Fruit fly (Drosophila melanogaster) whole organism, embryonic: ENCODE results near the gene CG13407.

Source experiments
- Ada2b ChIP-seq: fragments of 200-800 bp; sonication (Bioruptor generic); IDR thresholded peaks from 2 replicates; pipeline ENCODE4 v1.3.6; 2022; ENCODE audit warnings: missing biosample characterization, missing genetic modification characterization
- Bgb ChIP-seq: fragments of 200-800 bp; sonication (Bioruptor generic); IDR thresholded peaks from 2 replicates; pipeline ENCODE4 v1.3.6; 2022; ENCODE audit warnings: missing biosample characterization, missing genetic modification characterization; ENCODE audit not compliant: partially characterized antibody
- CG10274 ChIP-seq: fragments of 200-800 bp; sonication (Bioruptor generic); optimal IDR thresholded peaks from 3 replicates; lab custom pipeline; 2017; ENCODE audit warnings: missing biosample characterization, mild to moderate bottlenecking, missing genetic modification characterization
- CG10321 ChIP-seq: fragments of 200-800 bp; sonication (Bioruptor generic); IDR thresholded peaks from 2 replicates; pipeline ENCODE4 v1.3.6; 2022; ENCODE audit warnings: missing biosample characterization, missing genetic modification characterization
- CG10366 ChIP-seq: fragments of 200-800 bp; sonication (Bioruptor generic); IDR thresholded peaks from 2 replicates; pipeline ENCODE4 v1.3.6; 2022; ENCODE audit warnings: missing biosample characterization, missing genetic modification characterization
- CG10543 ChIP-seq: fragments of 200-800 bp; sonication (Bioruptor generic); optimal IDR thresholded peaks from 3 replicates; lab custom pipeline; 2017; ENCODE audit warnings: missing biosample characterization, mild to moderate bottlenecking, missing genetic modification characterization, moderate library complexity
- CG11560 ChIP-seq: fragments of 200-800 bp; sonication (Bioruptor generic); IDR thresholded peaks from 3 replicates; pipeline ENCODE4 v1.3.6; 2022; ENCODE audit warnings: missing biosample characterization, missing genetic modification characterization
- CG12769 ChIP-seq: fragments of 200-800 bp; sonication (Bioruptor generic); optimal IDR thresholded peaks from 2 replicates; lab custom pipeline; 2019; ENCODE audit warnings: missing biosample characterization, mild to moderate bottlenecking, missing genetic modification characterization, moderate library complexity
- CG13287 ChIP-seq: fragments of 200-800 bp; sonication (Bioruptor generic); IDR thresholded peaks from 2 replicates; pipeline ENCODE4 v1.3.6; 2022; ENCODE audit warnings: missing biosample characterization, missing genetic modification characterization; ENCODE audit not compliant: partially characterized antibody
- CG17568 ChIP-seq: fragments of 200-800 bp; sonication (Bioruptor generic); optimal IDR thresholded peaks from 2 replicates; lab custom pipeline; 2018; ENCODE audit warnings: missing biosample characterization, mild to moderate bottlenecking, missing genetic modification characterization, moderate library complexity
- CG2199 ChIP-seq: fragments of 200-800 bp; sonication (Bioruptor generic); IDR thresholded peaks from 3 replicates; pipeline ENCODE4 v1.3.6; 2022; ENCODE audit warnings: missing biosample characterization, missing genetic modification characterization
- CG31224 ChIP-seq: fragments of 200-800 bp; sonication (Bioruptor generic); IDR thresholded peaks from 2 replicates; pipeline ENCODE4 v1.3.6; 2022; ENCODE audit warnings: missing biosample characterization, missing genetic modification characterization
- CG3847 ChIP-seq: fragments of 200-800 bp; sonication (Bioruptor generic); IDR thresholded peaks from 2 replicates; pipeline ENCODE4 v1.3.6; 2022; ENCODE audit warnings: missing biosample characterization, missing genetic modification characterization
- CG3995 ChIP-seq: fragments of 200-800 bp; sonication (Bioruptor generic); optimal IDR thresholded peaks from 3 replicates; lab custom pipeline; 2016; ENCODE audit warnings: missing biosample characterization, missing genetic modification characterization
- CG6791 ChIP-seq: fragments of 200-800 bp; sonication (Bioruptor generic); IDR thresholded peaks from 3 replicates; pipeline ENCODE4 v1.3.6; 2022; ENCODE audit warnings: missing biosample characterization, missing genetic modification characterization; ENCODE audit not compliant: partially characterized antibody
- CG8478 ChIP-seq: fragments of >200 bp; optimal IDR thresholded peaks from 2 replicates; lab custom pipeline; 2018
- CG8944 ChIP-seq: fragments of 200-800 bp; sonication (Bioruptor generic); optimal IDR thresholded peaks from 3 replicates; lab custom pipeline; 2016; ENCODE audit warnings: missing biosample characterization, missing genetic modification characterization
- CHES-1-like ChIP-seq: fragments of 200-800 bp; sonication (Bioruptor generic); optimal IDR thresholded peaks from 2 replicates; lab custom pipeline; 2016; ENCODE audit warnings: missing biosample characterization, missing genetic modification characterization
- CTCF ChIP-seq: fragments of 200-800 bp; sonication (Bioruptor generic); optimal IDR thresholded peaks from 2 replicates; lab custom pipeline; 2017; ENCODE audit warnings: missing biosample characterization, mild to moderate bottlenecking, missing genetic modification characterization, moderate library complexity
- CrebB ChIP-seq: fragments of 200-800 bp; sonication (Bioruptor generic); optimal IDR thresholded peaks from 3 replicates; lab custom pipeline; 2018; ENCODE audit warnings: missing biosample characterization, mild to moderate bottlenecking, missing genetic modification characterization
- ERR ChIP-seq: fragments of 200-800 bp; sonication (Bioruptor generic); optimal IDR thresholded peaks from 2 replicates; lab custom pipeline; 2016; ENCODE audit warnings: missing biosample characterization, missing genetic modification characterization
- Eip74EF ChIP-seq, 2 experiments: fragments of 200-800 bp in 1 of 2; fragments of >200 bp in 1 of 2; sonication (Bioruptor generic) in 1 of 2; optimal IDR thresholded peaks; 2 replicates each; lab custom pipeline; 2017 to 2019; ENCODE audit warnings: missing biosample characterization in 2 of 2, missing genetic modification characterization in 2 of 2, mild to moderate bottlenecking in 1 of 2, moderate library complexity in 1 of 2
- H15 ChIP-seq: fragments of 200-800 bp; sonication (Bioruptor generic); IDR thresholded peaks from 3 replicates; pipeline ENCODE4 v1.3.6; 2022; ENCODE audit warnings: missing biosample characterization, missing genetic modification characterization
- H2.0 ChIP-seq: fragments of 200-800 bp; sonication (Bioruptor generic); IDR thresholded peaks from 2 replicates; pipeline ENCODE4 v1.3.6; 2022; ENCODE audit warnings: missing biosample characterization, missing genetic modification characterization
- HHEX ChIP-seq: fragments of 200-800 bp; sonication (Bioruptor generic); optimal IDR thresholded peaks from 3 replicates; lab custom pipeline; 2017; ENCODE audit warnings: missing biosample characterization, mild to moderate bottlenecking, missing genetic modification characterization, missing genetic modification reagents
- Kr ChIP-seq: fragments of 200-800 bp; sonication (Bioruptor generic); optimal IDR thresholded peaks from 2 replicates; lab custom pipeline; 2017; ENCODE audit warnings: missing biosample characterization, mild to moderate bottlenecking, missing genetic modification characterization
- MTF-1 ChIP-seq: fragments of 200-800 bp; sonication (Bioruptor generic); optimal IDR thresholded peaks from 2 replicates; lab custom pipeline; 2018; ENCODE audit warnings: missing biosample characterization, mild to moderate bottlenecking, missing genetic modification characterization, borderline replicate concordance
- Nf-YB ChIP-seq: fragments of 200-800 bp; sonication (Bioruptor generic); optimal IDR thresholded peaks from 3 replicates; lab custom pipeline; 2019; ENCODE audit warnings: missing biosample characterization, mild to moderate bottlenecking, missing genetic modification characterization, moderate library complexity
- NfI ChIP-seq: fragments of 200-800 bp; sonication (Bioruptor generic); optimal IDR thresholded peaks from 3 replicates; lab custom pipeline; 2018; ENCODE audit warnings: missing biosample characterization, mild to moderate bottlenecking, missing genetic modification characterization, moderate library complexity
- Oaz ChIP-seq: fragments of 200-800 bp; sonication (Bioruptor generic); IDR thresholded peaks from 2 replicates; pipeline ENCODE4 v1.3.6; 2022; ENCODE audit warnings: missing biosample characterization, missing genetic modification characterization
- Pdp1 ChIP-seq, 2 experiments: fragments of 200-800 bp; sonication (Bioruptor generic); optimal IDR thresholded peaks; 3 replicates each; lab custom pipeline; 2016; ENCODE audit warnings: missing biosample characterization in 2 of 2, missing genetic modification characterization in 2 of 2, mild to moderate bottlenecking in 1 of 2, moderate library complexity in 1 of 2
- Six4 ChIP-seq: fragments of 200-800 bp; sonication (Bioruptor generic); optimal IDR thresholded peaks from 2 replicates; lab custom pipeline; 2016; ENCODE audit warnings: missing biosample characterization, missing genetic modification characterization
- btn ChIP-seq: fragments of 200-800 bp; sonication (Bioruptor generic); optimal IDR thresholded peaks from 2 replicates; lab custom pipeline; 2016; ENCODE audit warnings: missing biosample characterization, missing genetic modification characterization
- cad ChIP-seq: fragments of >200 bp; optimal IDR thresholded peaks from 2 replicates; lab custom pipeline; 2017; ENCODE audit warnings: missing biosample characterization, missing genetic modification characterization
- caup ChIP-seq: fragments of 200-800 bp; sonication (Bioruptor generic); optimal IDR thresholded peaks from 3 replicates; lab custom pipeline; 2017; ENCODE audit warnings: missing biosample characterization, mild to moderate bottlenecking, missing genetic modification characterization, moderate library complexity; ENCODE audit not compliant: severe bottlenecking
- emc ChIP-seq: fragments of 200-800 bp; sonication (Bioruptor generic); optimal IDR thresholded peaks from 2 replicates; lab custom pipeline; 2016; ENCODE audit warnings: missing biosample characterization, missing genetic modification characterization
- gsb-n ChIP-seq: fragments of 200-800 bp; sonication (Bioruptor generic); optimal IDR thresholded peaks from 3 replicates; lab custom pipeline; 2018; ENCODE audit warnings: missing biosample characterization, mild to moderate bottlenecking, missing genetic modification characterization
- hbn ChIP-seq: fragments of 200-800 bp; sonication (Bioruptor generic); IDR thresholded peaks from 2 replicates; pipeline ENCODE4 v1.3.6; 2022; ENCODE audit warnings: missing biosample characterization, missing genetic modification characterization; ENCODE audit not compliant: partially characterized antibody
- jumu ChIP-seq: fragments of 200-800 bp; sonication (Bioruptor generic); optimal IDR thresholded peaks from 3 replicates; lab custom pipeline; 2016; ENCODE audit warnings: missing biosample characterization, missing genetic modification characterization
- knrl ChIP-seq: fragments of 200-800 bp; sonication (Bioruptor generic); IDR thresholded peaks from 3 replicates; pipeline ENCODE4 v1.3.6; 2022; ENCODE audit warnings: missing biosample characterization, missing genetic modification characterization; ENCODE audit not compliant: partially characterized antibody
- nom ChIP-seq: fragments of 200-800 bp; sonication (Bioruptor generic); optimal IDR thresholded peaks from 2 replicates; lab custom pipeline; 2017; ENCODE audit warnings: missing biosample characterization, missing genetic modification characterization, mild to moderate bottlenecking, moderate library complexity, missing genetic modification reagents
- onecut ChIP-seq: fragments of 200-800 bp; sonication (Bioruptor generic); IDR thresholded peaks from 2 replicates; pipeline ENCODE4 v1.3.6; 2022; ENCODE audit warnings: missing biosample characterization, missing genetic modification characterization
- pfk ChIP-seq: fragments of 200-800 bp; sonication (Bioruptor generic); optimal IDR thresholded peaks from 2 replicates; lab custom pipeline; 2018; ENCODE audit warnings: missing biosample characterization, mild to moderate bottlenecking, missing genetic modification characterization, moderate library complexity
- pho ChIP-seq: fragments of 200-800 bp; sonication (Bioruptor generic); optimal IDR thresholded peaks from 2 replicates; lab custom pipeline; 2016; ENCODE audit warnings: missing biosample characterization, missing genetic modification characterization
- phol ChIP-seq: fragments of 200-800 bp; sonication (Bioruptor generic); optimal IDR thresholded peaks from 3 replicates; lab custom pipeline; 2018; ENCODE audit warnings: missing biosample characterization, mild to moderate bottlenecking, missing genetic modification characterization, moderate library complexity
- ro ChIP-seq: fragments of 200-800 bp; sonication (Bioruptor generic); IDR thresholded peaks from 2 replicates; pipeline ENCODE4 v1.3.6; 2022; ENCODE audit warnings: missing biosample characterization, missing genetic modification characterization
- shn ChIP-seq: fragments of 200-800 bp; sonication (Bioruptor generic); optimal IDR thresholded peaks from 3 replicates; lab custom pipeline; 2016; ENCODE audit warnings: missing biosample characterization, missing genetic modification characterization
- stwl ChIP-seq: fragments of 200-800 bp; sonication (Bioruptor generic); optimal IDR thresholded peaks from 3 replicates; lab custom pipeline; 2018; ENCODE audit warnings: missing biosample characterization, mild to moderate bottlenecking, missing genetic modification characterization, moderate library complexity
- tup ChIP-seq: fragments of 200-800 bp; sonication (Bioruptor generic); optimal IDR thresholded peaks from 2 replicates; lab custom pipeline; 2016; ENCODE audit warnings: missing biosample characterization, mild to moderate bottlenecking, missing genetic modification characterization, moderate library complexity
- wek ChIP-seq: fragments of 200-800 bp; sonication (Bioruptor generic); optimal IDR thresholded peaks from 3 replicates; lab custom pipeline; 2018; ENCODE audit warnings: missing biosample characterization, mild to moderate bottlenecking, missing genetic modification characterization, moderate library complexity

Gene CG13407

dm6 chr3R:22133337-22134014 lies 30.3 kb downstream of the CG13407 start, which contains the start of gene SKIP (continued):
- TF ChIP-seq pho (GFP tag; lab: Kevin White, UChicago): peak; percentile 27
- TF ChIP-seq shn (GFP tag; lab: Kevin White, UChicago): no peak
- TF ChIP-seq CG10366 (GFP tag; lab: Robert Waterston, UW): no peak
- no peak for TF ChIP-seq nom (GFP tag; lab: Kevin White, UChicago)
- no peak for TF ChIP-seq jumu
- no peak for TF ChIP-seq cad (GFP tag; lab: Kevin White, UChicago)
- TF ChIP-seq phol: no peak
- no peak for TF ChIP-seq CG3847 (GFP tag; lab: Robert Waterston, UW)
- no peak for TF ChIP-seq Ada2b (GFP tag; lab: Robert Waterston, UW)
- no peak for TF ChIP-seq CG11560 (tag; lab: Robert Waterston, UW)
- peak; percentile 29 for TF ChIP-seq CHES-1-like (GFP tag; lab: Kevin White, UChicago)
- TF ChIP-seq Pdp1 (GFP tag; optimal IDR thresholded peaks at IDR 0.05; lab: Kevin White, UChicago): peak in 1 of 2 experiments; percentile 30
- TF ChIP-seq Kr (GFP tag; lab: Kevin White, UChicago): no peak
- TF ChIP-seq HHEX (GFP tag; lab: Kevin White, UChicago): peak; percentile 24
- peak; percentile 76 for TF ChIP-seq caup
- peak; percentile 2 for TF ChIP-seq ERR (GFP tag; lab: Kevin White, UChicago)
- TF ChIP-seq stwl (tag; lab: Kevin White, UChicago): peak; percentile 98
- TF ChIP-seq hbn (GFP tag; lab: Robert Waterston, UW): no peak
- no peak for TF ChIP-seq ro (GFP tag; lab: Robert Waterston, UW)
- TF ChIP-seq CG10274: no peak
- peak; percentile 29 for TF ChIP-seq MTF-1
- no peak for TF ChIP-seq emc (GFP tag; lab: Kevin White, UChicago)
- TF ChIP-seq CG8478 (lab: Kevin White, UChicago): no peak
- no peak for TF ChIP-seq H2.0
- TF ChIP-seq CG31224 (GFP tag; lab: Robert Waterston, UW): no peak
- peak in 1 of 2 experiments; percentile 2 for TF ChIP-seq Eip74EF (GFP tag; optimal IDR thresholded peaks at IDR 0.05; lab: Kevin White, UChicago)
- no peak for TF ChIP-seq H15 (GFP tag; lab: Robert Waterston, UW)
- peak; percentile 45; the same call in 1 of the 3 replicates for TF ChIP-seq knrl (GFP tag; lab: Robert Waterston, UW)
- peak; percentile 41 for TF ChIP-seq CrebB
- TF ChIP-seq CG2199: peak; percentile 74; the same call in 2 of the 3 replicates
- TF ChIP-seq tup (GFP tag; lab: Kevin White, UChicago): no peak
- TF ChIP-seq pfk (GFP tag; lab: Kevin White, UChicago): no peak
- peak; percentile 35; the same call in 1 of the 2 replicates for TF ChIP-seq CG10321 (GFP tag; lab: Robert Waterston, UW)
- peak; percentile 12 for TF ChIP-seq Six4
- TF ChIP-seq wek (GFP tag; lab: Kevin White, UChicago): no peak
- TF ChIP-seq CG8944: peak; percentile 12
- TF ChIP-seq CG12769 (tag; lab: Kevin White, UChicago): peak; percentile 20
- TF ChIP-seq CG6791: no peak
- TF ChIP-seq CTCF (GFP tag; lab: Kevin White, UChicago): peak; percentile 9
- no peak for TF ChIP-seq Nf-YB (GFP tag; lab: Kevin White, UChicago)
- TF ChIP-seq CG13287 (GFP tag; lab: Robert Waterston, UW): peak; percentile 60
- peak; percentile 34; the same call in 1 of the 2 replicates for TF ChIP-seq onecut
- peak; percentile 67 for TF ChIP-seq Bgb
- TF ChIP-seq Oaz (GFP tag; lab: Robert Waterston, UW): no peak
- no peak for TF ChIP-seq CG3995 (GFP tag; lab: Kevin White, UChicago)
- peak; percentile 45 for TF ChIP-seq gsb-n (tag; lab: Kevin White, UChicago)
- peak; percentile 11 for TF ChIP-seq btn
- TF ChIP-seq CG10543: peak; percentile 22
- TF ChIP-seq CG17568 (GFP tag; lab: Kevin White, UChicago): no peak
- no peak for TF ChIP-seq NfI (GFP tag; lab: Kevin White, UChicago)
